Worm (Caenorhabditis elegans) whole organism, L3 larva: ENCODE data around the gene R07E4.3.
A peak's percentile ranks its signal among the peaks of the same experiment; 100 is the strongest.

Source experiments
- R02D3.7 ChIP-seq: fragments of 150-350 bp; optimal IDR thresholded peaks from 2 replicates; lab custom pipeline; 2014; ENCODE audit warnings: missing biosample characterization, missing genetic modification characterization
- aly-2 ChIP-seq: fragments of 150-350 bp; optimal IDR thresholded peaks from 2 replicates; lab custom pipeline; 2014; ENCODE audit warnings: missing biosample characterization, missing genetic modification characterization
- ama-1 ChIP-seq: fragments of 150-350 bp; optimal IDR thresholded peaks from 2 replicates; lab custom pipeline; 2018
- ceh-28 ChIP-seq: fragments of 150-350 bp; optimal IDR thresholded peaks from 2 replicates; lab custom pipeline; 2014; ENCODE audit warnings: missing biosample characterization, missing genetic modification reagents, missing genetic modification characterization
- ceh-82 ChIP-seq: fragments of 150-350 bp; optimal IDR thresholded peaks from 2 replicates; lab custom pipeline; 2014; ENCODE audit warnings: missing biosample characterization, missing genetic modification characterization
- ceh-9 ChIP-seq: sonication (generic microtip); optimal IDR thresholded peaks from 2 replicates; lab custom pipeline; 2018; ENCODE audit warnings: missing biosample characterization, missing genetic modification characterization
- egl-27 ChIP-seq: sonication (generic microtip); optimal IDR thresholded peaks from 4 replicates; lab custom pipeline; 2017; ENCODE audit warnings: missing biosample characterization, missing genetic modification reagents, missing genetic modification characterization
- egl-5 ChIP-seq: fragments of 150-350 bp; optimal IDR thresholded peaks from 2 replicates; lab custom pipeline; 2017; ENCODE audit warnings: missing biosample characterization, missing genetic modification reagents, missing genetic modification characterization, inconsistent platforms
- elt-1 ChIP-seq: fragments of 150-350 bp; optimal IDR thresholded peaks from 2 replicates; lab custom pipeline; 2014; ENCODE audit warnings: missing biosample characterization, missing genetic modification characterization
- elt-2 ChIP-seq: sonication (generic microtip); optimal IDR thresholded peaks from 2 replicates; lab custom pipeline; 2016; ENCODE audit warnings: missing genetic modification reagents, mild to moderate bottlenecking, missing genetic modification characterization, missing compliant biosample characterization
- elt-3 ChIP-seq, 3 experiments: fragments of 150-350 bp in 1 of 3; sonication (generic microtip) in 2 of 3; optimal IDR thresholded peaks; 2 replicates in 2 of 3; 4 replicates in 1 of 3; lab custom pipeline; 2014 to 2017; ENCODE audit warnings: missing biosample characterization in 3 of 3, missing genetic modification characterization in 3 of 3
- fkh-10 ChIP-seq: sonication (generic microtip); optimal IDR thresholded peaks from 2 replicates; lab custom pipeline; 2017; ENCODE audit warnings: missing biosample characterization, missing genetic modification reagents, missing genetic modification characterization
- fkh-2 ChIP-seq: fragments of 150-350 bp; optimal IDR thresholded peaks from 2 replicates; lab custom pipeline; 2014; ENCODE audit warnings: missing biosample characterization, missing genetic modification reagents, missing genetic modification characterization
- hmg-11 ChIP-seq: sonication (generic microtip); optimal IDR thresholded peaks from 2 replicates; lab custom pipeline; 2016; ENCODE audit warnings: missing genetic modification characterization, missing compliant biosample characterization
- jun-1 ChIP-seq: fragments of 150-350 bp; optimal IDR thresholded peaks from 2 replicates; lab custom pipeline; 2014; ENCODE audit warnings: missing biosample characterization, missing genetic modification reagents, missing genetic modification characterization
- lin-15B ChIP-seq: fragments of 150-350 bp; optimal IDR thresholded peaks from 2 replicates; lab custom pipeline; 2014; ENCODE audit warnings: missing biosample characterization, missing genetic modification characterization
- lin-39 ChIP-seq: fragments of 150-350 bp; optimal IDR thresholded peaks from 2 replicates; lab custom pipeline; 2018; ENCODE audit warnings: missing biosample characterization, missing genetic modification reagents, missing genetic modification characterization
- lsy-12 ChIP-seq: sonication (generic microtip); optimal IDR thresholded peaks from 2 replicates; lab custom pipeline; 2016; ENCODE audit warnings: mild to moderate bottlenecking, missing genetic modification characterization, missing compliant biosample characterization
- mml-1 ChIP-seq: fragments of 150-350 bp; sonication (generic microtip); optimal IDR thresholded peaks from 3 replicates; lab custom pipeline; 2014; ENCODE audit warnings: missing biosample characterization, missing genetic modification characterization
- nfya-1 ChIP-seq: sonication (generic microtip); optimal IDR thresholded peaks from 2 replicates; lab custom pipeline; 2017; ENCODE audit warnings: missing genetic modification characterization, mild to moderate bottlenecking, missing compliant biosample characterization, antibody characterized with exemption, moderate library complexity; ENCODE audit not compliant: insufficient read depth
- nhr-11 ChIP-seq: fragments of 150-350 bp; optimal IDR thresholded peaks from 2 replicates; lab custom pipeline; 2014; ENCODE audit warnings: missing biosample characterization, missing genetic modification characterization
- nhr-12 ChIP-seq: fragments of 150-350 bp; optimal IDR thresholded peaks from 2 replicates; lab custom pipeline; 2014; ENCODE audit warnings: missing biosample characterization, missing genetic modification characterization
- nhr-25 ChIP-seq: sonication (generic microtip); optimal IDR thresholded peaks from 2 replicates; lab custom pipeline; 2017; ENCODE audit warnings: missing biosample characterization, missing genetic modification characterization
- nhr-28 ChIP-seq: fragments of 150-350 bp; optimal IDR thresholded peaks from 2 replicates; lab custom pipeline; 2014; ENCODE audit warnings: missing biosample characterization, missing genetic modification characterization
- nhr-43 ChIP-seq: sonication (generic microtip); optimal IDR thresholded peaks from 2 replicates; lab custom pipeline; 2016; ENCODE audit warnings: mild to moderate bottlenecking, missing genetic modification characterization, missing compliant biosample characterization; ENCODE audit not compliant: poor library complexity, severe bottlenecking
- nhr-67 ChIP-seq: fragments of 150-350 bp; optimal IDR thresholded peaks from 2 replicates; lab custom pipeline; 2014; ENCODE audit warnings: missing biosample characterization, missing genetic modification characterization
- nhr-76 ChIP-seq: fragments of 150-350 bp; sonication (generic microtip); optimal IDR thresholded peaks from 5 replicates; lab custom pipeline; 2014; ENCODE audit warnings: missing biosample characterization, missing genetic modification characterization
- pha-4 ChIP-seq: fragments of 150-350 bp; optimal IDR thresholded peaks from 2 replicates; lab custom pipeline; 2014; ENCODE audit warnings: missing biosample characterization, missing genetic modification reagents, missing genetic modification characterization
- pqm-1 ChIP-seq: fragments of 150-350 bp; optimal IDR thresholded peaks from 2 replicates; lab custom pipeline; 2017; ENCODE audit warnings: missing biosample characterization, missing genetic modification characterization, inconsistent platforms
- snpc-4 ChIP-seq: fragments of 150-350 bp; optimal IDR thresholded peaks from 2 replicates; lab custom pipeline; 2014; ENCODE audit warnings: missing biosample characterization, missing genetic modification characterization
- tbx-2 ChIP-seq: sonication (generic microtip); optimal IDR thresholded peaks from 2 replicates; lab custom pipeline; 2016; ENCODE audit warnings: mild to moderate bottlenecking, missing genetic modification characterization, missing compliant biosample characterization
- unc-39 ChIP-seq: sonication (generic microtip); optimal IDR thresholded peaks from 4 replicates; lab custom pipeline; 2017; ENCODE audit warnings: missing biosample characterization, missing genetic modification characterization
- unc-62 ChIP-seq: fragments of 150-350 bp; sonication (generic microtip); optimal IDR thresholded peaks from 4 replicates; lab custom pipeline; 2014; ENCODE audit warnings: missing biosample characterization, missing genetic modification reagents, missing genetic modification characterization
- zag-1 ChIP-seq: fragments of 150-350 bp; optimal IDR thresholded peaks from 2 replicates; lab custom pipeline; 2014; ENCODE audit warnings: missing biosample characterization, missing genetic modification characterization
- ztf-4 ChIP-seq: fragments of 150-350 bp; optimal IDR thresholded peaks from 2 replicates; lab custom pipeline; 2014; ENCODE audit warnings: missing biosample characterization, missing genetic modification characterization

R07E4.3 gene

DNA sequence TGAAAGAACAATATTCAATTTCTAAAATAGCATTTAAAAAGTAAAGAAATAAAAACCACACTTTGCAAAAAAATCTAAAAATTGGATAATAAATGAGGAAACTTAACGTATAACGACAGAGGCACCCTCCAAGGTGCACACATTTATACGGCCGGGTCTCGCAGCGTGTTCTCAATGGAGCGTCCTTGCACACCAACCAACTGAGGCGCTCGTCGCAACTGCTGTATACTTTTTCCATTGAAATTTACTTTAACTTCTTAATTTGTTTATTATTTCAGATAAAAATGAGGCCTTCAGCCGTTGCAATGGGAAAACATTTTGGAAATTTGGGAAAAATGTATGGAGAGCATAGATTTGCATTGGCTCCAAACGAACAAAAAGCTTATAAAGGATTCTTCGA, at the start of gene R07E4.3, which contains the start of gene R07E4.5:
TSS of gene R07E4.3 (plus strand) at position 285 of the 400 bp plus-strand sequence.
TSS of gene R07E4.5 (minus strand) at position 1 of the 400 bp plus-strand sequence.
- peak; percentile 81 for TF ChIP-seq egl-5 (tag; lab: Kevin White, UChicago)
- TF ChIP-seq pha-4 (tag; lab: Kevin White, UChicago) = peak; percentile 90
- no peak for TF ChIP-seq zag-1 (tag; lab: Kevin White, UChicago)
- TF ChIP-seq lin-15B (tag; lab: Kevin White, UChicago) = peak; percentile 89
- TF ChIP-seq nhr-76 (tag; lab: Kevin White, UChicago) = no peak
- TF ChIP-seq unc-62 (GFP tag; lab: Kevin White, UChicago) = no peak
- TF ChIP-seq ama-1 (lab: Kevin White, UChicago) = no peak
- TF ChIP-seq R02D3.7 (tag; lab: Kevin White, UChicago) = peak; percentile 3
- peak; percentile 37 for TF ChIP-seq elt-2 (tag; lab: Kevin White, UChicago)
- no peak for TF ChIP-seq nhr-67 (tag; lab: Kevin White, UChicago)
- TF ChIP-seq nhr-43 (tag; lab: Kevin White, UChicago) = peak; percentile 60
- TF ChIP-seq jun-1 (tag; lab: Kevin White, UChicago) = no peak
- TF ChIP-seq nhr-25 (tag; lab: Kevin White, UChicago) = peak; percentile 82
- TF ChIP-seq hmg-11 (tag; lab: Kevin White, UChicago) = peak; percentile 60
- TF ChIP-seq ztf-4 (tag; lab: Kevin White, UChicago) = no peak
- TF ChIP-seq pqm-1 = peak; percentile 39
- TF ChIP-seq nfya-1 = peak; percentile 86
- no peak for TF ChIP-seq aly-2 (tag; lab: Kevin White, UChicago)
- no peak for TF ChIP-seq elt-1 (tag; lab: Kevin White, UChicago)
- TF ChIP-seq nhr-11 (tag; lab: Kevin White, UChicago) = no peak
- TF ChIP-seq ceh-28 (tag; lab: Kevin White, UChicago) = no peak
- peak; percentile 91 for TF ChIP-seq lin-39
- TF ChIP-seq lsy-12 (tag; lab: Kevin White, UChicago) = no peak
- peak; percentile 66 for TF ChIP-seq snpc-4 (tag; lab: Kevin White, UChicago)
- TF ChIP-seq nhr-28 (tag; lab: Kevin White, UChicago) = no peak
- TF ChIP-seq ceh-9 (tag; lab: Kevin White, UChicago) = no peak
- no peak for TF ChIP-seq mml-1 (tag; lab: Kevin White, UChicago)

DNA sequence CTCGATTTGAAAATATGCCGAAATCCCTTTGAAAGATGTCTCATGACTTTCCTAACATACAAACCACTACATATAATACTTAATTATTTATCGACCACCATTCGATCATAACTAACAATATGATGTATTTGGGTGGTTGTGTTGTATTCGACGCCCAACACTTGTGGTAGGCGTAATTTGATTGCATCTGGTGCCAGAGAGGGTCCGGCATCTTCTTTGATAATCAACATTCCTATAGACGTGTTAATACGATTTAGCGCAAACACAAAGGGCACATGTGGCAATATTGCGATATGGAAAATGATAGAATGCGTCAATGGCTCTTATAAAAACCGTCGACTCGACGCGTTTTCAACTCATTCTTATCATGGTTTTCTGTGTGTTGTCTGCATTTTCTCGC, 49.4 kb upstream of the R07E4.3 start:
- TF ChIP-seq nhr-12 (tag; lab: Kevin White, UChicago) (no peak), jun-1 (tag; lab: Kevin White, UChicago) (no peak), lsy-12 (tag; lab: Kevin White, UChicago) (no peak), R02D3.7 (tag; lab: Kevin White, UChicago) (no peak), ztf-4 (tag; lab: Kevin White, UChicago) (no peak), pha-4 (tag; lab: Kevin White, UChicago) (no peak), nhr-43 (tag; lab: Kevin White, UChicago) (no peak), nfya-1 (no peak), elt-3 (tag; optimal IDR thresholded peaks at IDR 0.05; lab: Kevin White, UChicago) (no peak), snpc-4 (tag; lab: Kevin White, UChicago) (no peak), ceh-28 (tag; lab: Kevin White, UChicago) (no peak), ceh-82 (tag; lab: Kevin White, UChicago) (no peak), fkh-10 (GFP tag; lab: Kevin White, UChicago) (no peak), tbx-2 (tag; lab: Kevin White, UChicago) (no peak), pqm-1 (no peak), ceh-9 (tag; lab: Kevin White, UChicago) (no peak), mml-1 (tag; lab: Kevin White, UChicago) (no peak), nhr-25 (tag; lab: Kevin White, UChicago) (no peak), unc-39 (tag; lab: Kevin White, UChicago) (no peak), nhr-28 (tag; lab: Kevin White, UChicago) (no peak)

DNA sequence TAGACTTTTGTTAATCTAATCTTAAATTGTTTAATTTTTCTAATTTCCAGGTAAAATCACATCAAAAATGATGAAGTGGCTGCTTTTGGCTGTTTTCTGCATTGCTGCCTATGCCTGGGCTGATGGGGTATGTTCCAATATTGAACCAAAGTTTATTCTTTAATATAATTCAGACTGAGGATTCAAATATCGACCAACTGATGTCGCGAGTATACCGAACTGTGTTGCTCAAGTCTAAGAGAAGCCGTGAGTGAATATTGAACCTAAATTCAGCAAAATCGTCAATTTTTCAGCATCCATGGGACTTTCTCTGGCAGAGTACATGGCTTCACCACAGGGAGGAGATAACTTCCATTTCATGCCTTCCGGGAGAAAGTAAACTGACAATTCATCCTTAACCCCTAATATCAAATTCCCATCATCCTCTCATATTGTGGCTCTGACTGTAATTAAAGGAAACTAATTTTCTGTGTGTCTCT, 48.6 kb upstream of the R07E4.3 start, which contains the start of gene nlp-49:
TSS of gene nlp-49 (plus strand) at position 51 of the 479 bp plus-strand sequence.
- TF ChIP-seq unc-62 (GFP tag; lab: Kevin White, UChicago) (no peak), pha-4 (tag; lab: Kevin White, UChicago) (no peak), egl-27 (tag; lab: Kevin White, UChicago) (no peak), lin-39 (no peak), fkh-10 (GFP tag; lab: Kevin White, UChicago) (no peak), R02D3.7 (tag; lab: Kevin White, UChicago) (no peak), fkh-2 (tag; lab: Kevin White, UChicago) (no peak)
